Worm (Caenorhabditis elegans) whole organism, midembryonic: ENCODE measurements around the gene T03E6.8.

Source experiments
- flt-1 ChIP-seq: fragments of 200-800 bp; sonication (Bioruptor generic); IDR thresholded peaks from 2 replicates; pipeline ENCODE4 v1.3.6; 2022; ENCODE audit warnings: missing genetic modification characterization, missing compliant biosample characterization
- med-1 ChIP-seq: sonication (generic microtip); optimal IDR thresholded peaks from 2 replicates; lab custom pipeline; 2017; ENCODE audit warnings: missing genetic modification characterization, mild to moderate bottlenecking, missing compliant biosample characterization, antibody characterized with exemption, missing genetic modification reagents; ENCODE audit not compliant: insufficient read depth

- TF ChIP-seq med-1 (GFP tag; lab: Kevin White, UChicago) (no peak), flt-1 (GFP tag; lab: Robert Waterston, UW) (no peak)
Measured at ce11 chrV:16646372-16646771, 43.4 kb upstream of the T03E6.8 start, which contains the start of gene W06G6.9.
